Worm (Caenorhabditis elegans): ENCODE data around the gene nish-1.

The nish-1 gene

ce11 chrIV:10879542-10879941 is 15.4 kb downstream of the nish-1 start, which contains the start of gene sdz-13:
TSS of gene sdz-13 (minus strand) at chrIV:10879642.
- TF ChIP-seq dpl-1 (GFP tag; optimal IDR thresholded peaks at IDR 0.05) (no peak), snpc-1.3 (tag; optimal IDR thresholded peaks at IDR 0.05; ENCODE audit: insufficient read depth) (no peak), B0261.1 (tag; optimal IDR thresholded peaks at IDR 0.05) (no peak), C17E4.6 (GFP tag; IDR thresholded peaks at IDR 0.05) (no peak), lin-40 (tag; optimal IDR thresholded peaks at IDR 0.05) (no peak)

ce11 chrIV:10880264-10880663 is 16.1 kb downstream of the nish-1 start, which contains the start of gene fipr-15:
TSS of gene fipr-15 (plus strand) at chrIV:10880564.
- no peak for TF ChIP-seq hsf-1 (GFP tag; IDR thresholded peaks at IDR 0.05)
- no peak for TF ChIP-seq F57C9.4 (tag; optimal IDR thresholded peaks at IDR 0.05)
- no peak for TF ChIP-seq hrde-1 (tag; optimal IDR thresholded peaks at IDR 0.05; ENCODE audit: borderline replicate concordance)
- TF ChIP-seq fkh-3 (tag; optimal IDR thresholded peaks at IDR 0.05): no peak
- no peak for TF ChIP-seq somi-1 (GFP tag; optimal IDR thresholded peaks at IDR 0.05)
- TF ChIP-seq repo-1 (tag; optimal IDR thresholded peaks at IDR 0.05): no peak
- TF ChIP-seq aptf-2 (GFP tag; conservative IDR thresholded peaks at IDR 0.05): no peak
- no peak for TF ChIP-seq madf-10 (tag; optimal IDR thresholded peaks at IDR 0.05)
- no peak for TF ChIP-seq Y56A3A.18 (GFP tag; IDR thresholded peaks at IDR 0.05)
- TF ChIP-seq cebp-1 (GFP tag; IDR thresholded peaks at IDR 0.05): no peak
- no peak for TF ChIP-seq cebp-1 (tag; optimal IDR thresholded peaks at IDR 0.05)
- TF ChIP-seq F55B11.4 (tag; optimal IDR thresholded peaks at IDR 0.05; ENCODE audit: borderline replicate concordance, insufficient read depth): no peak
- no peak for TF ChIP-seq ztf-22 (GFP tag; optimal IDR thresholded peaks at IDR 0.05)
- no peak for TF ChIP-seq ceh-40 (GFP tag; IDR thresholded peaks at IDR 0.05)
- no peak for TF ChIP-seq hmg-1.2 (GFP tag; IDR thresholded peaks at IDR 0.05)
- TF ChIP-seq let-526 (GFP tag; IDR thresholded peaks at IDR 0.05): no peak
- no peak for TF ChIP-seq mxl-1 (tag; optimal IDR thresholded peaks at IDR 0.05)
- no peak for TF ChIP-seq F52B5.7 (tag; optimal IDR thresholded peaks at IDR 0.05)
- TF ChIP-seq nfya-2 (GFP tag; IDR thresholded peaks at IDR 0.05): no peak

ce11 chrIV:10881230-10881629 is 17.1 kb downstream of the nish-1 start, which contains the start of gene F13E9.13:
TSS of gene F13E9.13 (plus strand) at chrIV:10881546.
- TF ChIP-seq F23B12.7 (tag; optimal IDR thresholded peaks at IDR 0.05; ENCODE audit: insufficient read depth) (no peak), ceh-27 (GFP tag; optimal IDR thresholded peaks at IDR 0.05) (no peak), attf-3 (GFP tag; conservative IDR thresholded peaks at IDR 0.05) (no peak), Y67H2A.10 (GFP tag; conservative IDR thresholded peaks at IDR 0.05) (no peak), lin-54 (GFP tag; optimal IDR thresholded peaks at IDR 0.05) (no peak), madf-10 (tag; optimal IDR thresholded peaks at IDR 0.05) (no peak), hmg-20 (GFP tag; IDR thresholded peaks at IDR 0.05) (no peak), nhr-80 (tag; optimal IDR thresholded peaks at IDR 0.05) (no peak), lin-40 (tag; optimal IDR thresholded peaks at IDR 0.05) (no peak), hrde-1 (tag; optimal IDR thresholded peaks at IDR 0.05; ENCODE audit: borderline replicate concordance) (no peak), egrh-3 (GFP tag; IDR thresholded peaks at IDR 0.05) (no peak), tbp1 (GFP tag; optimal IDR thresholded peaks at IDR 0.05) (no peak), Y95B8A.8 (GFP tag; IDR thresholded peaks at IDR 0.05) (no peak), nfya-2 (GFP tag; IDR thresholded peaks at IDR 0.05) (no peak), attf-5 (GFP tag; optimal IDR thresholded peaks at IDR 0.05) (no peak), Y56A3A.18 (GFP tag; IDR thresholded peaks at IDR 0.05) (no peak)

ce11 chrIV:10884263-10884662 is 20.1 kb downstream of the nish-1 start, which contains the start of gene F13E9.5:
TSS of gene F13E9.5 (minus strand) at chrIV:10884363.
- TF ChIP-seq hrde-1 (tag; optimal IDR thresholded peaks at IDR 0.05; ENCODE audit: borderline replicate concordance) (no peak), efl-1 (GFP tag; optimal IDR thresholded peaks at IDR 0.05) (no peak), lin-40 (tag; optimal IDR thresholded peaks at IDR 0.05) (no peak), ztf-28 (GFP tag; IDR thresholded peaks at IDR 0.05) (no peak), aptf-2 (GFP tag; conservative IDR thresholded peaks at IDR 0.05) (no peak), lin-26 (GFP tag; IDR thresholded peaks at IDR 0.05) (no peak), rpc-1 (optimal IDR thresholded peaks at IDR 0.05) (no peak), rpc-1 (tag; optimal IDR thresholded peaks at IDR 0.05) (no peak), ceh-40 (GFP tag; IDR thresholded peaks at IDR 0.05) (no peak), lin-54 (GFP tag; optimal IDR thresholded peaks at IDR 0.05) (no peak), dox-1 (GFP tag; IDR thresholded peaks at IDR 0.05) (no peak), attf-3 (GFP tag; conservative IDR thresholded peaks at IDR 0.05) (no peak)

All from whole organism, young adult.